Fruit fly (Drosophila melanogaster): ENCODE measurements around the gene COX7A.

The COX7A gene

DNA sequence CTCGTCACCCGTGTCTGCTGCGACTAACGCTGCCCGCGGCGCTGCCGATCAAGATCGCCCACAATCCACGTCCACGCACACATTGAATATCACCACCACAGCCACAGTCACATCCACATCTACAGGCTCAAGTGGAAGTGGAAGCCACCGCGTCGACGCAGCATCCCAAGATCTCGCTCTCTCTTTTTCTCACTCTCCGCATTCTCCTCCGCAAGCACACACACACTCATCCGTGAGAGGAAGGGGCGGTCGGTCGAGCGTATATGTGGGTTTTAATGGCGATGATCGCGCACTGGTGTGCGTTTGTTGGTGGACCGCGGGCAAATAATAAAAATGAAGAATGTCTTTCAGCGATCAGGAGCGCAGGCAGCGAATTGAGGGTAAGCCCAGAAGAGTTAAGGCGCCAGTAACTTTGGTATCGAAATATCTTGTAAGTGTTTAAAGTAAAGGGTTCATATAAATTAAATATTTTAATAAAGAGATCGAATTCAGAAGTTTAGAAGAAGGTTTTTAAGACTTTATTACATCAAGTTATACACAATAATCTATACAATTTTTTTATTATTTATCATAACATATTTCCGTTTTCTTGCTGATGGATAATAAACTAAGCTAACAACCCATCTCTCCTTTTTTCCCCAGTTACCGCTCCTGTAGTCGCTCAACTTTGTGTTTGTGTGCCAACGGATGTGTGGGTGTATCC lies 6.9 kb downstream of the COX7A start, which contains the start of gene Poxm (continued):
- TF ChIP-seq row (GFP tag; IDR thresholded peaks at IDR 0.05) (peak; percentile 92), CG7987 (GFP tag; optimal IDR thresholded peaks at IDR 0.05) (peak; percentile 55), PHDP (tag; optimal IDR thresholded peaks at IDR 0.05) (peak; percentile 85), CG8924 (tag; optimal IDR thresholded peaks at IDR 0.05) (peak; percentile 94), CG31441 (GFP tag; IDR thresholded peaks at IDR 0.05) (peak; percentile 95), seq (GFP tag; IDR thresholded peaks at IDR 0.05) (peak; percentile 78), Ada2b (GFP tag; IDR thresholded peaks at IDR 0.05) (peak; percentile 88), CkIIα-i1 (GFP tag; IDR thresholded peaks at IDR 0.05) (no peak; the same call in 1 of the 2 replicates), Rfx (GFP tag; IDR thresholded peaks at IDR 0.05) (peak; percentile 86), ttk (GFP tag; IDR thresholded peaks at IDR 0.05) (peak; percentile 80), scrt (GFP tag; optimal IDR thresholded peaks at IDR 0.05) (peak; percentile 24), Atf6 (GFP tag; IDR thresholded peaks at IDR 0.05) (peak; percentile 79), ranshi (GFP tag; IDR thresholded peaks at IDR 0.05) (peak; percentile 81; the same call in 1 of the 2 replicates), CG9797 (GFP tag; optimal IDR thresholded peaks at IDR 0.05) (peak; percentile 23), CG17568 (GFP tag; optimal IDR thresholded peaks at IDR 0.05) (peak; percentile 56), psq (GFP tag; optimal IDR thresholded peaks at IDR 0.05) (peak; percentile 71), CG7556 (GFP tag; optimal IDR thresholded peaks at IDR 0.05) (peak; percentile 93), CG8388 (GFP tag; optimal IDR thresholded peaks at IDR 0.05) (peak; percentile 88), CG10274 (GFP tag; optimal IDR thresholded peaks at IDR 0.05) (peak; percentile 69), pum (GFP tag; optimal IDR thresholded peaks at IDR 0.05) (peak; percentile 74), Ravus (GFP tag; IDR thresholded peaks at IDR 0.05) (peak; percentile 59), Mes4 (GFP tag; optimal IDR thresholded peaks at IDR 0.05) (no peak), Fer1 (GFP tag; optimal IDR thresholded peaks at IDR 0.05) (no peak), croc (GFP tag; conservative IDR thresholded peaks at IDR 0.05) (peak; percentile 94), CG11093 (GFP tag; IDR thresholded peaks at IDR 0.05) (peak; percentile 92), br (optimal IDR thresholded peaks at IDR 0.05) (no peak), CG14014 (GFP tag; IDR thresholded peaks at IDR 0.05) (peak; percentile 82; the same call in 1 of the 2 replicates), CG2116 (GFP tag; optimal IDR thresholded peaks at IDR 0.05) (peak; percentile 40), CG4282 (GFP tag; optimal IDR thresholded peaks at IDR 0.05) (no peak), salm (tag; optimal IDR thresholded peaks at IDR 0.05) (peak; percentile 77), CG17328 (GFP tag; IDR thresholded peaks at IDR 0.05) (peak; percentile 74), trem (tag; optimal IDR thresholded peaks at IDR 0.05) (peak; percentile 87), YL-1 (GFP tag; optimal IDR thresholded peaks at IDR 0.05) (peak; percentile 21), Bteb2 (GFP tag; optimal IDR thresholded peaks at IDR 0.05) (peak; percentile 19), sisA (GFP tag; IDR thresholded peaks at IDR 0.05) (peak; percentile 93), ac (GFP tag; optimal IDR thresholded peaks at IDR 0.05) (peak; percentile 75), kah (GFP tag; optimal IDR thresholded peaks at IDR 0.05) (peak; percentile 77), ab (GFP tag; optimal IDR thresholded peaks at IDR 0.05) (no peak), CG16863 (GFP tag; optimal IDR thresholded peaks at IDR 0.05) (peak; percentile 66), cwo (GFP tag; optimal IDR thresholded peaks at IDR 0.05) (peak; percentile 74), Adf1 (GFP tag; IDR thresholded peaks at IDR 0.05) (peak; percentile 85), Deaf1 (tag; optimal IDR thresholded peaks at IDR 0.05) (peak; percentile 56), oc (tag; optimal IDR thresholded peaks at IDR 0.05) (peak; percentile 78), lmd (GFP tag; IDR thresholded peaks at IDR 0.05) (peak; percentile 94), CG17802 (tag; optimal IDR thresholded peaks at IDR 0.05) (peak; percentile 64), jing (GFP tag; optimal IDR thresholded peaks at IDR 0.05) (peak; percentile 58), sna (GFP tag; IDR thresholded peaks at IDR 0.05; ENCODE audit: partially characterized antibody) (no peak), CG10462 (GFP tag; optimal IDR thresholded peaks at IDR 0.05) (peak; percentile 84), dmrt99B (tag; optimal IDR thresholded peaks at IDR 0.05) (peak; percentile 95), Dip2 (GFP tag; IDR thresholded peaks at IDR 0.05) (peak; percentile 53), Ets65A (GFP tag) (peak; percentile 98)
